Fruit fly (Drosophila melanogaster): Measurements from ENCODE around the gene CG11619.

CG11619 gene

DNA sequence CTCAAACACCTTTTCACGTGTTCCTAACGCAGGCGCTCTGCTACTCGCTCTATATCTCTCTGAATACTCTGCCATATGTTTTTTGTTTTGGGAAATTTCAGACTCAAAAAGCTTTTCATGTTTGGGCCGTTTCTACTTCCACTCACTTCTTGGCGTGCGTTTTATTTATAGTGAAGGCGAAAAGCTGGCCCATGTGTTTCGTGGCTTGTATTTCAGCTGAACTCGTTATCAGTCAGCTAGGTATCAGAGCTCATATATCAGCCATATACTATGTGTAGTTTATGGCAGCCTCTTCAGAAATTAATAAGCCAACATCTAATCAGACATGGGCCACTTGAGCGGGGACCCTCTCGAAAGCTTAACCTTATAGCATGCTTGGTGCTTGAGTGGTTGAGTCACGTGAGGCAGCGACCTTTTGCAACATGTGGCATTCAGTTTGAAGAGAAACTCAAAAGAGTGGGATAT, 6.4 kb upstream of the CG11619 start (continued):
- no peak for TF ChIP-seq sc (optimal IDR thresholded peaks at IDR 0.05)
- no peak for TF ChIP-seq sc (GFP tag; optimal IDR thresholded peaks at IDR 0.05)
- TF ChIP-seq bbx (GFP tag; IDR thresholded peaks at IDR 0.05; ENCODE audit: partially characterized antibody), result no peak
- TF ChIP-seq CG1529 (GFP tag; optimal IDR thresholded peaks at IDR 0.05), result no peak
- no peak for TF ChIP-seq dan (GFP tag; IDR thresholded peaks at IDR 0.05)
- peak in 1 of 2 experiments; percentile 28 for TF ChIP-seq crp (GFP tag; optimal IDR thresholded peaks at IDR 0.05)
- no peak for TF ChIP-seq CG10462 (GFP tag; optimal IDR thresholded peaks at IDR 0.05)
- no peak for TF ChIP-seq MESR4 (GFP tag; optimal IDR thresholded peaks at IDR 0.05)
- no peak for TF ChIP-seq trem (tag; optimal IDR thresholded peaks at IDR 0.05)
- no peak for TF ChIP-seq CG18011 (GFP tag; optimal IDR thresholded peaks at IDR 0.05)
- no peak for TF ChIP-seq ATbp (GFP tag; optimal IDR thresholded peaks at IDR 0.05)
- TF ChIP-seq CG6654 (GFP tag; optimal IDR thresholded peaks at IDR 0.05), result no peak
- TF ChIP-seq NFAT (GFP tag; IDR thresholded peaks at IDR 0.05), result no peak
- peak; percentile 1 for TF ChIP-seq grau (tag; optimal IDR thresholded peaks at IDR 0.05)
- no peak for TF ChIP-seq sisA (GFP tag; IDR thresholded peaks at IDR 0.05)
- TF ChIP-seq CG2116 (GFP tag; optimal IDR thresholded peaks at IDR 0.05), result no peak
- TF ChIP-seq da (GFP tag; optimal IDR thresholded peaks at IDR 0.05), result no peak
- no peak for TF ChIP-seq bsh (GFP tag; optimal IDR thresholded peaks at IDR 0.05)
- TF ChIP-seq wdn (GFP tag; IDR thresholded peaks at IDR 0.05), result no peak
- no peak for TF ChIP-seq Fer2 (tag; optimal IDR thresholded peaks at IDR 0.05)
- no peak for TF ChIP-seq Myb (GFP tag; optimal IDR thresholded peaks at IDR 0.05)
- 0 out of 3 replicates have a peak, but pooled peaks have one; percentile 5 for TF ChIP-seq Dbx (GFP tag; IDR thresholded peaks at IDR 0.05)
- TF ChIP-seq Dref (GFP tag; IDR thresholded peaks at IDR 0.05), result no peak
- no peak for TF ChIP-seq CG10565 (GFP tag; optimal IDR thresholded peaks at IDR 0.05)
- TF ChIP-seq CG13424 (tag; optimal IDR thresholded peaks at IDR 0.05), result no peak
- TF ChIP-seq Asciz (GFP tag; optimal IDR thresholded peaks at IDR 0.05), result peak; percentile 26
- TF ChIP-seq Stat92E (GFP tag; optimal IDR thresholded peaks at IDR 0.05), result no peak
- TF ChIP-seq BtbVII (GFP tag; optimal IDR thresholded peaks at IDR 0.05), result peak; percentile 3
- no peak for TF ChIP-seq nmo (GFP tag; optimal IDR thresholded peaks at IDR 0.05)
- peak; percentile 56 for TF ChIP-seq CG12071 (GFP tag; optimal IDR thresholded peaks at IDR 0.05)
- no peak for TF ChIP-seq Gsc (GFP tag; IDR thresholded peaks at IDR 0.05)
- TF ChIP-seq nerfin-1 (tag; optimal IDR thresholded peaks at IDR 0.05), result no peak
- TF ChIP-seq Hmr (GFP tag; optimal IDR thresholded peaks at IDR 0.05), result peak; percentile 52
- no peak for TF ChIP-seq oc (tag; optimal IDR thresholded peaks at IDR 0.05)
- TF ChIP-seq mirr (GFP tag; optimal IDR thresholded peaks at IDR 0.05), result peak; percentile 95
- TF ChIP-seq gcm2 (GFP tag; optimal IDR thresholded peaks at IDR 0.05), result no peak
- no peak for TF ChIP-seq repo (GFP tag; optimal IDR thresholded peaks at IDR 0.05)

DNA sequence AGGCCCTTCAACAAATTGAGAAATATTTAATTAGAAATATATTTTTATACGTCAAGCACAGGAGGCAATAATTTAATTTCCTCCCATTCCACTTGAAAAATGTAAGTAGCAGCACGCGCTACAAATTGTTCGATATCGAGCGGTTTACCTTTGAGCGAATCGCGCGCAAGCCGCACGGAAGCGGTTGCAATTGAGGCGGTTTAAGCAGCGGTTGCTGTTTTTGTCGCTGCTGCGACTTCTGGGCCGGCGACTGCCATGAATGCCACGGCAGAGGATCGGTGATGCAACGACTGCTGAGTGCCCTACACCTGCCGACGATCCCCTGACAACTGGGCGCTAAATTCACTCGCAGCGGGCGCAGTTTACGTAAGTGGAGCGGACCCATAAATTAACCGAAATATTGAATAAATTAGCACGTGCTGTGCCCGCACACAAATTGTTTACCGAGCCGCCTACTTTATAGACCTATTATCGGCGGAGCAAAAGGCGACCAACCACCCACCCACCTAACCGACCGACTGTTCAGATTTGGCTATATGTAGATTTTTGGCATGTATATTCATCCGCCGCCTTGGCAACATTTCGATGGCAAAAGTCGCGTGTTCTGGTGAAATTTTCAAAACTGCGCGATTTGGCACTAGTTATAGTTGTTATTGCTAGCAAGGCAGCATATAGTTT, 5.6 kb upstream of the CG11619 start:
- no peak for TF ChIP-seq CG1233 (GFP tag; optimal IDR thresholded peaks at IDR 0.05)
- TF ChIP-seq vvl (GFP tag; IDR thresholded peaks at IDR 0.05), result peak; percentile 54; the same call in 1 of the 2 replicates
- TF ChIP-seq D19B (GFP tag; optimal IDR thresholded peaks at IDR 0.05), result no peak
- TF ChIP-seq CG17612 (GFP tag; IDR thresholded peaks at IDR 0.05), result peak; percentile 15; the same call in 1 of the 2 replicates
- no peak for TF ChIP-seq prd (optimal IDR thresholded peaks at IDR 0.05)
- TF ChIP-seq prd (GFP tag; IDR thresholded peaks at IDR 0.05), result no peak
- TF ChIP-seq HmgD (GFP tag; optimal IDR thresholded peaks at IDR 0.05), result no peak
- no peak for TF ChIP-seq CG17568 (GFP tag; optimal IDR thresholded peaks at IDR 0.05)
- no peak for TF ChIP-seq aop (GFP tag; IDR thresholded peaks at IDR 0.05)
- 0 out of 2 replicates have a peak, but pooled peaks have one; percentile 18 for TF ChIP-seq slbo (GFP tag; IDR thresholded peaks at IDR 0.05)
- TF ChIP-seq CG3838 (GFP tag; optimal IDR thresholded peaks at IDR 0.05), result no peak
- no peak for TF ChIP-seq CG11093 (GFP tag; IDR thresholded peaks at IDR 0.05)
- TF ChIP-seq CG13894 (tag; optimal IDR thresholded peaks at IDR 0.05), result no peak
- TF ChIP-seq Med (GFP tag), result peak; percentile 57
- no peak for TF ChIP-seq CG14441 (GFP tag; IDR thresholded peaks at IDR 0.05)
